Worm (Caenorhabditis elegans) whole organism, L1 larva: Measurements from ENCODE around the gene C07D8.5.

Experiments used
- F16B12.6 ChIP-seq: fragments of 150-350 bp; optimal IDR thresholded peaks from 2 replicates; lab custom pipeline; 2014; ENCODE audit warnings: missing biosample characterization, missing genetic modification characterization
- ama-1 ChIP-seq: fragments of 150-350 bp; optimal IDR thresholded peaks from 2 replicates; lab custom pipeline; 2014
- blmp-1 ChIP-seq: fragments of 150-350 bp; optimal IDR thresholded peaks from 2 replicates; lab custom pipeline; 2014; ENCODE audit warnings: missing biosample characterization, missing genetic modification characterization
- ceh-63 ChIP-seq: fragments of 200-800 bp; sonication (Bioruptor generic); optimal IDR thresholded peaks from 2 replicates; lab custom pipeline; 2018; ENCODE audit warnings: mild to moderate bottlenecking, missing genetic modification characterization, missing compliant biosample characterization
- ceh-8 ChIP-seq: fragments of 200-800 bp; sonication (Bioruptor generic); optimal IDR thresholded peaks from 2 replicates; lab custom pipeline; 2018; ENCODE audit warnings: mild to moderate bottlenecking, missing genetic modification characterization, moderate library complexity, missing compliant biosample characterization
- ceh-90 ChIP-seq: sonication (generic microtip); optimal IDR thresholded peaks from 2 replicates; lab custom pipeline; 2016; ENCODE audit warnings: missing genetic modification characterization, missing compliant biosample characterization
- dpl-1 ChIP-seq, 3 experiments: fragments of 150-350 bp in 2 of 3; sonication (generic microtip) in 1 of 3; optimal IDR thresholded peaks; 2 replicates each; lab custom pipeline; 2014 to 2017; ENCODE audit warnings: missing biosample characterization in 3 of 3, missing genetic modification characterization in 3 of 3, missing genetic modification reagents in 3 of 3
- efl-1 ChIP-seq, 4 experiments: fragments of 150-350 bp; optimal IDR thresholded peaks in 3 of 4; peaks in 1 of 4; 1 replicate in 1 of 4; 2 replicates in 3 of 4; lab custom pipeline; 2014; ENCODE audit warnings: missing biosample characterization in 2 of 4, missing genetic modification characterization in 2 of 4, missing genetic modification reagents in 2 of 4
- efl-3 ChIP-seq: fragments of 200-800 bp; sonication (Bioruptor generic); optimal IDR thresholded peaks from 2 replicates; lab custom pipeline; 2018; ENCODE audit warnings: mild to moderate bottlenecking, missing genetic modification characterization, missing compliant biosample characterization
- egl-13 ChIP-seq: sonication (generic microtip); optimal IDR thresholded peaks from 2 replicates; lab custom pipeline; 2016; ENCODE audit warnings: missing genotype, missing genetic modification reagents, missing genetic modification characterization, missing compliant biosample characterization
- elt-3 ChIP-seq, 6 experiments: fragments of 150-350 bp in 1 of 6; sonication (generic microtip); optimal IDR thresholded peaks; 2 replicates each; lab custom pipeline; 2017 to 2018; ENCODE audit warnings: missing biosample characterization in 6 of 6, missing genetic modification characterization in 6 of 6, inconsistent platforms in 1 of 6
- ets-5 ChIP-seq: fragments of 200-800 bp; sonication (Bioruptor generic); IDR thresholded peaks from 2 replicates; pipeline ENCODE4 v1.3.6; 2022; ENCODE audit warnings: missing genetic modification characterization, missing compliant biosample characterization
- fkh-8 ChIP-seq: sonication (generic microtip); optimal IDR thresholded peaks from 2 replicates; lab custom pipeline; 2016; ENCODE audit warnings: mild to moderate bottlenecking, missing genetic modification characterization, missing compliant biosample characterization
- hlh-4 ChIP-seq: sonication (generic microtip); optimal IDR thresholded peaks from 2 replicates; lab custom pipeline; 2016; ENCODE audit warnings: mild to moderate bottlenecking, missing genetic modification characterization, missing compliant biosample characterization
- hpl-2 ChIP-seq: fragments of 150-350 bp; optimal IDR thresholded peaks from 2 replicates; lab custom pipeline; 2014; ENCODE audit warnings: missing biosample characterization, missing genetic modification reagents, missing genetic modification characterization
- irx-1 ChIP-seq: sonication (generic microtip); optimal IDR thresholded peaks from 2 replicates; lab custom pipeline; 2016; ENCODE audit warnings: missing genetic modification characterization, missing compliant biosample characterization
- isw-1 ChIP-seq: fragments of 200-800 bp; sonication (Bioruptor generic); IDR thresholded peaks from 2 replicates; pipeline ENCODE4 v1.3.6; 2022; ENCODE audit warnings: missing genetic modification characterization, missing compliant biosample characterization
- lin-13 ChIP-seq: fragments of 150-350 bp; optimal IDR thresholded peaks from 2 replicates; lab custom pipeline; 2014; ENCODE audit warnings: missing biosample characterization, missing genetic modification reagents, missing genetic modification characterization
- lin-14 ChIP-seq: fragments of 200-800 bp; sonication (Bioruptor generic); optimal IDR thresholded peaks from 2 replicates; lab custom pipeline; 2018; ENCODE audit warnings: mild to moderate bottlenecking, missing genetic modification characterization, moderate library complexity, missing compliant biosample characterization
- lin-15B ChIP-seq: fragments of 150-350 bp; sonication (generic microtip); optimal IDR thresholded peaks from 3 replicates; lab custom pipeline; 2014; ENCODE audit warnings: missing biosample characterization, missing genetic modification characterization
- lin-35 ChIP-seq, 2 experiments: fragments of 150-350 bp; optimal IDR thresholded peaks; 2 replicates each; lab custom pipeline; 2014; ENCODE audit warnings: missing biosample characterization in 2 of 2, missing genetic modification characterization in 2 of 2, missing genetic modification reagents in 2 of 2
- lin-39 ChIP-seq: fragments of 150-350 bp; optimal IDR thresholded peaks from 2 replicates; lab custom pipeline; 2014; ENCODE audit warnings: missing biosample characterization, missing genetic modification reagents, missing genetic modification characterization
- lir-3 ChIP-seq: sonication (generic microtip); optimal IDR thresholded peaks from 2 replicates; lab custom pipeline; 2016; ENCODE audit warnings: mild to moderate bottlenecking, missing genetic modification characterization, moderate library complexity, missing compliant biosample characterization; ENCODE audit not compliant: poor library complexity
- lsy-2 ChIP-seq, 2 experiments: fragments of 150-350 bp; optimal IDR thresholded peaks; 2 replicates each; lab custom pipeline; 2014; ENCODE audit warnings: missing biosample characterization in 2 of 2, missing genetic modification characterization in 2 of 2
- mdl-1 ChIP-seq, 2 experiments: fragments of 150-350 bp; optimal IDR thresholded peaks; 2 replicates each; lab custom pipeline; 2014 to 2017; ENCODE audit warnings: missing biosample characterization in 2 of 2, missing genetic modification characterization in 2 of 2, inconsistent platforms in 1 of 2
- mep-1 ChIP-seq: fragments of 150-350 bp; optimal IDR thresholded peaks from 2 replicates; lab custom pipeline; 2014; ENCODE audit warnings: missing biosample characterization, missing genetic modification characterization
- nhr-12 ChIP-seq: sonication (generic microtip); optimal IDR thresholded peaks from 2 replicates; lab custom pipeline; 2017; ENCODE audit warnings: missing biosample characterization, missing genetic modification characterization
- nhr-19 ChIP-seq: fragments of 200-800 bp; sonication (Bioruptor generic); conservative IDR thresholded peaks from 2 replicates; pipeline ENCODE4 v1.3.6; 2022; ENCODE audit warnings: missing genetic modification characterization, missing compliant biosample characterization
- nhr-20 ChIP-seq: sonication (generic microtip); optimal IDR thresholded peaks from 2 replicates; lab custom pipeline; 2016; ENCODE audit warnings: mild to moderate bottlenecking, missing genetic modification characterization, missing compliant biosample characterization
- nhr-237 ChIP-seq: fragments of 150-350 bp; optimal IDR thresholded peaks from 2 replicates; lab custom pipeline; 2014; ENCODE audit warnings: missing biosample characterization, missing genetic modification characterization
- nhr-47 ChIP-seq: sonication (generic microtip); optimal IDR thresholded peaks from 2 replicates; lab custom pipeline; 2016; ENCODE audit warnings: mild to moderate bottlenecking, missing genetic modification characterization, moderate library complexity, missing compliant biosample characterization
- nhr-71 ChIP-seq: sonication (generic microtip); optimal IDR thresholded peaks from 2 replicates; lab custom pipeline; 2016; ENCODE audit warnings: mild to moderate bottlenecking, missing genetic modification characterization, moderate library complexity, missing compliant biosample characterization
- nhr-76 ChIP-seq: sonication (generic microtip); optimal IDR thresholded peaks from 2 replicates; lab custom pipeline; 2017; ENCODE audit warnings: missing biosample characterization, missing genetic modification characterization
- nhr-77 ChIP-seq: fragments of 150-350 bp; optimal IDR thresholded peaks from 2 replicates; lab custom pipeline; 2014; ENCODE audit warnings: missing biosample characterization, missing genetic modification characterization
- nhr-85 ChIP-seq: sonication (generic microtip); peaks from one replicate; lab custom pipeline; 2016; ENCODE audit warnings: missing genetic modification characterization, inconsistent platforms, missing compliant biosample characterization
- nhr-90 ChIP-seq: sonication (generic microtip); optimal IDR thresholded peaks from 2 replicates; lab custom pipeline; 2016; ENCODE audit warnings: mild to moderate bottlenecking, missing genetic modification characterization, missing compliant biosample characterization; ENCODE audit not compliant: poor library complexity
- skn-1 ChIP-seq: fragments of 150-350 bp; optimal IDR thresholded peaks from 2 replicates; lab custom pipeline; 2014; ENCODE audit warnings: missing biosample characterization, missing genetic modification characterization
- snpc-4 ChIP-seq: fragments of 150-350 bp; optimal IDR thresholded peaks from 2 replicates; lab custom pipeline; 2014; ENCODE audit warnings: missing biosample characterization, missing genetic modification characterization
- snu-23 ChIP-seq: sonication (generic microtip); optimal IDR thresholded peaks from 2 replicates; lab custom pipeline; 2016; ENCODE audit warnings: missing genetic modification characterization, missing compliant biosample characterization
- sptf-1 ChIP-seq: fragments of 150-350 bp; optimal IDR thresholded peaks from 2 replicates; lab custom pipeline; 2014; ENCODE audit warnings: missing biosample characterization, missing genetic modification characterization
- sup-37 ChIP-seq: fragments of 200-800 bp; sonication (Bioruptor generic); optimal IDR thresholded peaks from 2 replicates; lab custom pipeline; 2018; ENCODE audit warnings: mild to moderate bottlenecking, missing genetic modification characterization, missing compliant biosample characterization
- swsn-7 ChIP-seq: sonication (generic microtip); optimal IDR thresholded peaks from 2 replicates; lab custom pipeline; 2016; ENCODE audit warnings: missing genetic modification characterization, missing compliant biosample characterization
- tbx-2 ChIP-seq: sonication (generic microtip); optimal IDR thresholded peaks from 2 replicates; lab custom pipeline; 2016; ENCODE audit warnings: missing genetic modification characterization, missing compliant biosample characterization
- tlp-1 ChIP-seq: fragments of 150-350 bp; optimal IDR thresholded peaks from 2 replicates; lab custom pipeline; 2014; ENCODE audit warnings: missing biosample characterization, missing genetic modification characterization
- unc-130 ChIP-seq: fragments of 150-350 bp; optimal IDR thresholded peaks from 2 replicates; lab custom pipeline; 2017; ENCODE audit warnings: missing biosample characterization, missing genetic modification characterization, inconsistent platforms
- unc-62 ChIP-seq: fragments of 150-350 bp; optimal IDR thresholded peaks from 2 replicates; lab custom pipeline; 2014; ENCODE audit warnings: missing biosample characterization, missing genetic modification reagents, missing genetic modification characterization
- vab-15 ChIP-seq: sonication (generic microtip); optimal IDR thresholded peaks from 2 replicates; lab custom pipeline; 2017; ENCODE audit warnings: missing genotype, mild to moderate bottlenecking, missing genetic modification characterization, missing compliant biosample characterization
- xbp-1 ChIP-seq: sonication (generic microtip); optimal IDR thresholded peaks from 2 replicates; lab custom pipeline; 2016; ENCODE audit warnings: missing genetic modification characterization, missing compliant biosample characterization
- zag-1 ChIP-seq: fragments of 150-350 bp; optimal IDR thresholded peaks from 2 replicates; lab custom pipeline; 2014; ENCODE audit warnings: missing biosample characterization, missing genetic modification characterization
- ztf-11 ChIP-seq, 2 experiments: sonication (generic microtip); optimal IDR thresholded peaks; 2 replicates each; lab custom pipeline; 2016 to 2017; ENCODE audit warnings: missing genetic modification characterization in 2 of 2, missing biosample characterization in 1 of 2, missing compliant biosample characterization in 1 of 2
- ztf-4 ChIP-seq: fragments of 150-350 bp; optimal IDR thresholded peaks from 2 replicates; lab custom pipeline; 2014; ENCODE audit warnings: missing biosample characterization, missing genetic modification characterization

C07D8.5 gene

DNA sequence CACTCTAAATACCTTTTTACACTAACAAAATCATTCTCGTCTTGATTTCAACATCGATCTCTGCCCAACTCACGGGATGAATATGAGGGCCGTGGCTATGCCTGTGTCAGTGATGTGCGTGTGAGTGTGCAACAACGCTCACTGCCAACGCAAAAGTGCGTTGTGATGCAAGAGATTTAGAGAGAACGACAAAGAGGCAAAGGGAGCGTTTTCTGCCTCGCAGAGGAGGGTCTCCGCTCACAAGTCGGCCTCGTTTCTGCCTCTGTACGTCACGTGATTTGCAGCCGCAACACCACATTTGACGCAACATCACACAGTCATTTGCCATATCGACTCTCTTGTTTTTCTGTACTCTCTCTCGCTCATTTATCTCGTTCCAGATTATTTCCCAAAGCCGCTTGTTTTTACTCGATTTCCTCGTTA, 9.5 kb upstream of the C07D8.5 start, which contains the start of gene epg-7 (continued):
- TF ChIP-seq ztf-4 (tag; lab: Kevin White, UChicago) (peak; percentile 96), irx-1 (tag; lab: Kevin White, UChicago) (peak; percentile 95), ama-1 (peak; percentile 80), unc-62 (GFP tag; lab: Kevin White, UChicago) (no peak), mep-1 (tag; lab: Kevin White, UChicago) (peak; percentile 95), vab-15 (tag; lab: Kevin White, UChicago) (no peak), nhr-90 (tag; lab: Kevin White, UChicago) (peak; percentile 95), lin-14 (peak; percentile 99), efl-3 (GFP tag; lab: Kevin White, UChicago) (peak; percentile 4), nhr-71 (tag; lab: Kevin White, UChicago) (peak; percentile 99), lin-13 (GFP tag; lab: Kevin White, UChicago) (peak; percentile 94), nhr-19 (GFP tag; lab: Robert Waterston, UW) (peak; percentile 95), efl-1 (optimal IDR thresholded peaks at IDR 0.05; lab: Kevin White, UChicago) (peak; percentile 81 to 85), efl-1 (GFP tag; optimal IDR thresholded peaks at IDR 0.05 in 1 of 2; lab: Kevin White, UChicago) (peak; percentile 67 to 97), lin-39 (tag; lab: Kevin White, UChicago) (peak; percentile 87), ets-5 (no peak), nhr-76 (no peak), hpl-2 (GFP tag; lab: Kevin White, UChicago) (peak; percentile 51), nhr-237 (peak; percentile 75), zag-1 (tag; lab: Kevin White, UChicago) (peak; percentile 90), isw-1 (peak; percentile 90), elt-3 (tag; optimal IDR thresholded peaks at IDR 0.05; lab: Kevin White, UChicago) (peak in 3 of 6 experiments; percentile 7 to 88 (median 86)), lin-15B (tag; lab: Kevin White, UChicago) (peak; percentile 64), nhr-47 (tag; lab: Kevin White, UChicago) (peak; percentile 97), mdl-1 (tag; optimal IDR thresholded peaks at IDR 0.05; lab: Kevin White, UChicago) (peak; percentile 93 to 98), skn-1 (tag; lab: Kevin White, UChicago) (peak; percentile 50), hlh-4 (tag; lab: Kevin White, UChicago) (no peak), tbx-2 (peak; percentile 98), nhr-20 (tag; lab: Kevin White, UChicago) (peak; percentile 98), ztf-11 (tag; optimal IDR thresholded peaks at IDR 0.05; lab: Kevin White, UChicago) (peak in 1 of 2 experiments; percentile 89), lir-3 (tag; lab: Kevin White, UChicago) (peak; percentile 80), ceh-90 (tag; lab: Kevin White, UChicago) (no peak), unc-130 (tag; lab: Kevin White, UChicago) (peak; percentile 88), ceh-8 (GFP tag; lab: Kevin White, UChicago) (peak; percentile 95), egl-13 (tag; lab: Kevin White, UChicago) (peak; percentile 95), xbp-1 (tag; lab: Kevin White, UChicago) (peak; percentile 98), tlp-1 (tag; lab: Kevin White, UChicago) (no peak), fkh-8 (tag; lab: Kevin White, UChicago) (peak; percentile 98), nhr-12 (tag; lab: Kevin White, UChicago) (no peak), sptf-1 (no peak), swsn-7 (tag; lab: Kevin White, UChicago) (peak; percentile 98), snu-23 (GFP tag; lab: Kevin White, UChicago) (peak; percentile 99), sup-37 (peak; percentile 88)
- TF ChIP-seq, all 84 proteins: peak for 64

DNA sequence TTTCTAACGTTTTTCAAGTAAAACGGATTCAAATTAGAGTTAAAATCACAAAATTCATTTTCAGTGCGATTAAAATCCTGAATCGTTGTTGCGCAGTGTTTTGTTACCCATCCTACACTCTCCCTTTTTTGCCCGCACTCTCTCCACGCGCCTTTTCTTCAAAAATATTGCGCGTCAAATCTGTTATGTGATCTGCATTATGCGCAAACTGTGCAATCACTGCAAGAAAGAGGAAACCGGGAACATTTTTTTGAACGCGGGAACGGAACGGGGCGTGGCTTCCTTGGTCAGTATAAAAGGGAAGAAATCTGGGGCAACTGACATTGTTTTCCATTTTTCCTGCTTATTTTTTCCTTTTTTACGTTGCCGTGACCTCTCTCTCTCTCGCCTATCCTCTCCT, 3.5 kb upstream of the C07D8.5 start:
- TF ChIP-seq dpl-1 (GFP tag; optimal IDR thresholded peaks at IDR 0.05; lab: Kevin White, UChicago), result peak; percentile 2 to 42 (median 28)
- no peak for TF ChIP-seq ceh-90 (tag; lab: Kevin White, UChicago)
- TF ChIP-seq F16B12.6 (tag; lab: Kevin White, UChicago), result peak; percentile 77
- TF ChIP-seq elt-3 (tag; optimal IDR thresholded peaks at IDR 0.05; lab: Kevin White, UChicago), result peak in 1 of 6 experiments; percentile 3
- TF ChIP-seq xbp-1 (tag; lab: Kevin White, UChicago), result peak; percentile 14
- peak; percentile 12 for TF ChIP-seq snu-23 (GFP tag; lab: Kevin White, UChicago)
- peak; percentile 24 for TF ChIP-seq swsn-7 (tag; lab: Kevin White, UChicago)
- peak; percentile 43 for TF ChIP-seq mep-1 (tag; lab: Kevin White, UChicago)
- peak; percentile 12 for TF ChIP-seq lin-14
- no peak for TF ChIP-seq ceh-63 (GFP tag; lab: Kevin White, UChicago)
- TF ChIP-seq fkh-8 (tag; lab: Kevin White, UChicago), result no peak
- peak; percentile 54 for TF ChIP-seq blmp-1 (tag; lab: Kevin White, UChicago)
- no peak for TF ChIP-seq nhr-85 (tag; lab: Kevin White, UChicago)
- peak; percentile 26 to 29 for TF ChIP-seq efl-1 (optimal IDR thresholded peaks at IDR 0.05; lab: Kevin White, UChicago)
- peak; percentile 25 to 93 for TF ChIP-seq efl-1 (GFP tag; optimal IDR thresholded peaks at IDR 0.05 in 1 of 2; lab: Kevin White, UChicago)
- no peak for TF ChIP-seq snpc-4 (tag; lab: Kevin White, UChicago)
- TF ChIP-seq ama-1, result no peak
- TF ChIP-seq nhr-77 (tag; lab: Kevin White, UChicago), result no peak
- peak; percentile 12 to 50 for TF ChIP-seq lin-35 (GFP tag; optimal IDR thresholded peaks at IDR 0.05; lab: Kevin White, UChicago)
- TF ChIP-seq lsy-2 (tag; optimal IDR thresholded peaks at IDR 0.05; lab: Kevin White, UChicago), result peak in 1 of 2 experiments; percentile 10
